Worm (Caenorhabditis elegans) whole organism, mixed stage, embryonic: ENCODE data around the gene K07E3.2.
A peak's percentile ranks its signal among the peaks of the same experiment; 100 is the strongest.

Experiments used
- M03D4.4 ChIP-seq: sonication (generic microtip); optimal IDR thresholded peaks from 2 replicates; lab custom pipeline; 2017; ENCODE audit warnings: mild to moderate bottlenecking, missing genetic modification characterization, missing compliant biosample characterization
- bed-3 ChIP-seq: fragments of 200-800 bp; sonication (Bioruptor generic); optimal IDR thresholded peaks from 3 replicates; lab custom pipeline; 2018; ENCODE audit warnings: mild to moderate bottlenecking, missing genetic modification characterization, moderate library complexity, missing compliant biosample characterization
- ceh-39 ChIP-seq: fragments of 150-350 bp; optimal IDR thresholded peaks from 2 replicates; lab custom pipeline; 2014; ENCODE audit warnings: missing biosample characterization, missing genetic modification characterization
- ceh-43 ChIP-seq: fragments of 200-800 bp; sonication (Bioruptor generic); optimal IDR thresholded peaks from 2 replicates; lab custom pipeline; 2018; ENCODE audit warnings: mild to moderate bottlenecking, missing genetic modification characterization, moderate library complexity, missing compliant biosample characterization
- ceh-83 ChIP-seq: fragments of 200-800 bp; sonication (Bioruptor generic); optimal IDR thresholded peaks from 2 replicates; lab custom pipeline; 2018; ENCODE audit warnings: mild to moderate bottlenecking, missing genetic modification characterization, missing compliant biosample characterization
- ces-1 ChIP-seq: fragments of 150-350 bp; optimal IDR thresholded peaks from 2 replicates; lab custom pipeline; 2014; ENCODE audit warnings: missing biosample characterization, missing genetic modification reagents, missing genetic modification characterization
- cnd-1 ChIP-seq: fragments of 200-800 bp; sonication (Bioruptor generic); optimal IDR thresholded peaks from 2 replicates; lab custom pipeline; 2018; ENCODE audit warnings: mild to moderate bottlenecking, missing genetic modification characterization, missing compliant biosample characterization
- drap-1 ChIP-seq: fragments of 200-800 bp; sonication (Bioruptor generic); optimal IDR thresholded peaks from 3 replicates; lab custom pipeline; 2018; ENCODE audit warnings: mild to moderate bottlenecking, missing genetic modification characterization, missing compliant biosample characterization
- elt-1 ChIP-seq: sonication (generic microtip); optimal IDR thresholded peaks from 2 replicates; lab custom pipeline; 2017; ENCODE audit warnings: missing genetic modification characterization, mild to moderate bottlenecking, missing compliant biosample characterization, antibody characterized with exemption, moderate library complexity, borderline replicate concordance; ENCODE audit not compliant: insufficient read depth
- elt-3 ChIP-seq: fragments of 150-350 bp; optimal IDR thresholded peaks from 2 replicates; lab custom pipeline; 2014; ENCODE audit warnings: missing biosample characterization, missing genetic modification characterization
- ham-2 ChIP-seq: fragments of 200-800 bp; sonication (Bioruptor generic); optimal IDR thresholded peaks from 2 replicates; lab custom pipeline; 2018; ENCODE audit warnings: mild to moderate bottlenecking, missing genetic modification characterization, missing compliant biosample characterization
- hlh-1 ChIP-seq: fragments of 150-350 bp; optimal IDR thresholded peaks from 2 replicates; lab custom pipeline; 2014; ENCODE audit warnings: missing biosample characterization, missing genetic modification reagents, missing genetic modification characterization
- lin-13 ChIP-seq: fragments of 150-350 bp; optimal IDR thresholded peaks from 2 replicates; lab custom pipeline; 2014; ENCODE audit warnings: missing biosample characterization, missing genetic modification characterization
- lin-32 ChIP-seq: fragments of 200-800 bp; sonication (Bioruptor generic); optimal IDR thresholded peaks from 2 replicates; lab custom pipeline; 2018; ENCODE audit warnings: mild to moderate bottlenecking, missing genetic modification characterization, missing compliant biosample characterization
- mab-5 ChIP-seq: fragments of 150-350 bp; optimal IDR thresholded peaks from 2 replicates; lab custom pipeline; 2014; ENCODE audit warnings: missing biosample characterization, missing genetic modification characterization
- mls-2 ChIP-seq: sonication (generic microtip); optimal IDR thresholded peaks from 2 replicates; lab custom pipeline; 2016; ENCODE audit warnings: mild to moderate bottlenecking, missing genetic modification characterization, moderate library complexity, missing compliant biosample characterization
- nhr-12 ChIP-seq: fragments of 150-350 bp; optimal IDR thresholded peaks from 2 replicates; lab custom pipeline; 2014; ENCODE audit warnings: missing biosample characterization, missing genetic modification characterization
- nhr-2 ChIP-seq: fragments of 150-350 bp; optimal IDR thresholded peaks from 2 replicates; lab custom pipeline; 2014; ENCODE audit warnings: missing biosample characterization, missing genetic modification characterization
- nhr-76 ChIP-seq: sonication (generic microtip); optimal IDR thresholded peaks from 2 replicates; lab custom pipeline; 2017; ENCODE audit warnings: missing biosample characterization, missing genetic modification characterization
- sem-2 ChIP-seq: fragments of 200-800 bp; sonication (Bioruptor generic); optimal IDR thresholded peaks from 2 replicates; lab custom pipeline; 2018; ENCODE audit warnings: mild to moderate bottlenecking, missing genetic modification characterization, missing compliant biosample characterization
- snpc-4 ChIP-seq: fragments of 150-350 bp; optimal IDR thresholded peaks from 2 replicates; lab custom pipeline; 2014; ENCODE audit warnings: missing biosample characterization, missing genetic modification characterization
- sptf-1 ChIP-seq: sonication (generic microtip); optimal IDR thresholded peaks from 2 replicates; lab custom pipeline; 2017; ENCODE audit warnings: mild to moderate bottlenecking, missing genetic modification characterization, moderate library complexity, missing compliant biosample characterization
- tbx-8 ChIP-seq: fragments of 200-800 bp; sonication (Bioruptor generic); optimal IDR thresholded peaks from 2 replicates; lab custom pipeline; 2018; ENCODE audit warnings: mild to moderate bottlenecking, missing genetic modification characterization, moderate library complexity, missing compliant biosample characterization
- unc-120 ChIP-seq: sonication (generic microtip); optimal IDR thresholded peaks from 2 replicates; lab custom pipeline; 2017; ENCODE audit warnings: missing genetic modification characterization, missing compliant biosample characterization; ENCODE audit not compliant: poor library complexity, severe bottlenecking
- unc-39 ChIP-seq: fragments of 150-350 bp; optimal IDR thresholded peaks from 2 replicates; lab custom pipeline; 2014; ENCODE audit warnings: missing biosample characterization, missing genetic modification characterization
- unc-62 ChIP-seq: fragments of 150-350 bp; optimal IDR thresholded peaks from 2 replicates; lab custom pipeline; 2014; ENCODE audit warnings: missing biosample characterization, missing genetic modification reagents, missing genetic modification characterization
- zip-8 ChIP-seq: fragments of 150-350 bp; optimal IDR thresholded peaks from 2 replicates; lab custom pipeline; 2014; ENCODE audit warnings: missing biosample characterization, missing genetic modification characterization
- ztf-11 ChIP-seq: fragments of 150-350 bp; optimal IDR thresholded peaks from 2 replicates; lab custom pipeline; 2014; ENCODE audit warnings: missing biosample characterization, missing genetic modification characterization

Gene K07E3.2

ce11 chrX:8078899-8079298 is 25.2 kb upstream of the K07E3.2 start:
- no peak for TF ChIP-seq zip-8 (tag; lab: Kevin White, UChicago)
- TF ChIP-seq lin-32 (GFP tag; lab: Kevin White, UChicago) = no peak
- TF ChIP-seq unc-62 (GFP tag; lab: Kevin White, UChicago) = no peak
- TF ChIP-seq drap-1 = no peak
- TF ChIP-seq mab-5 (tag; lab: Kevin White, UChicago) = no peak
- no peak for TF ChIP-seq hlh-1 (tag; lab: Kevin White, UChicago)
- no peak for TF ChIP-seq ceh-83 (GFP tag; lab: Kevin White, UChicago)

DNA sequence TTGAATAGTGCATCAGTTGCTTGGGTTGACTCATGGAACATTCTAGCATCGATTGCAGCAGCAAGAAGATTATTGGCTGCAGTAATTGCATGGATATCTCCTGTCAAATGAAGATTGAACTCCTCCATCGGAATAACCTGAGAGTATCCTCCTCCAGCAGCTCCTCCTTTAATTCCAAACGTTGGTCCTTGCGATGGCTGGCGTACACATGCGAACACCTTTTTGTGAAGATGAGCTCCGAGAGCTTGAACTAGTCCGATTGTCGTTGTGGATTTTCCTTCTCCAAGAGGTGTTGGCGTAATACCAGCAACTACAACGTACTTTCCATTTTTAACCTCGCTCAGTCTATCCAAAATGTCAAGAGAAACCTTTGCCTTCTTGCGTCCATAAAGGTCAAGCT is 21.4 kb upstream of the K07E3.2 start:
- no peak for TF ChIP-seq ham-2
- TF ChIP-seq lin-32 (GFP tag; lab: Kevin White, UChicago) = no peak
- TF ChIP-seq zip-8 (tag; lab: Kevin White, UChicago) = no peak

DNA sequence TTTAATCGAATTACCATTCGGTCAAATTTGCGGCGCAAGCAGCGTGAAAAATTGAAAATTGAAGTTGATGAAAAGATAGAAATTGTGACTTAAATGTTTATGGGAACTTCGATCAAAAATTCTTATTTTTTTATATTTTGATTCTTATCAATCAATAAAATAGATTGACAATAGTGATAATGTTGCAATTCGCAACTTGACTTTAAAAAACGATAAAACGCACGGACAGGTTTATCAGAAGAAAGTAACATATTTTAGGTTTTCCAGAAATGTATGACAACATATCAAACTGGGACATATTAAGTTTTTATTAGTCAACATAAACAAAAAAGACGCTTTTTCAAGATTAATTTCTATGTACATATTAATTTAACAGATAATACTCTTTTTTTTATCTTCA is 20.8 kb upstream of the K07E3.2 start:
- TF ChIP-seq unc-120 (no peak), nhr-76 (tag; lab: Kevin White, UChicago) (no peak), cnd-1 (tag; lab: Kevin White, UChicago) (no peak), M03D4.4 (tag; lab: Kevin White, UChicago) (no peak), nhr-2 (tag; lab: Kevin White, UChicago) (no peak), zip-8 (tag; lab: Kevin White, UChicago) (no peak), ztf-11 (tag; lab: Kevin White, UChicago) (no peak), mab-5 (tag; lab: Kevin White, UChicago) (no peak), nhr-12 (tag; lab: Kevin White, UChicago) (no peak), drap-1 (no peak), sptf-1 (tag; lab: Kevin White, UChicago) (no peak), ceh-83 (GFP tag; lab: Kevin White, UChicago) (no peak)

ce11 chrX:8083919-8084318 is 20.2 kb upstream of the K07E3.2 start, which contains the start of gene K07E3.4:
Gene K07E3.4 (minus strand): TSS chrX:8084018.
- TF ChIP-seq sem-2 (GFP tag; lab: Kevin White, UChicago) = no peak
- TF ChIP-seq mab-5 (tag; lab: Kevin White, UChicago) = no peak
- TF ChIP-seq tbx-8 (GFP tag; lab: Kevin White, UChicago) = no peak
- peak; percentile 9 for TF ChIP-seq elt-1 (tag; lab: Kevin White, UChicago)
- no peak for TF ChIP-seq elt-3 (tag; lab: Kevin White, UChicago)

DNA sequence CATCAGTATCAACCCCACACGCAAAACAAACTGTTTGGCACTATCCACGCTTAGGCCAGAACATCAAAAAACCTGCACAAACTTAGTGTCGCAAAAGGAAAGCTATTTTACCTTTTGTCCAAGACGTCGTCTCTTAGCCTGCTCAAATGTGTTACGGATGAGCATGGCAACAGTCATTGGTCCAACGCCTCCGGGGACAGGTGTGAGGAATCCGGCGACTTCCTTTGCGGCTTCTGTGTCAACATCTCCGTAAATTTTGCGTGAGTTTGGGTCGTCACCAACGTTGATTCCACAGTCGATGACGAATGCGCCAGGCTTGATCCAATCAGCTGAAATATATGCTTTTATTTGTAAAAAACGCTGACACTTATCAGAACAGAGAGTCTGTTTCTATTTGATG is 19.4 kb upstream of the K07E3.2 start:
- no peak for TF ChIP-seq unc-39
- TF ChIP-seq ham-2 = no peak
- no peak for TF ChIP-seq ceh-43
- no peak for TF ChIP-seq snpc-4 (tag; lab: Kevin White, UChicago)
- no peak for TF ChIP-seq mab-5 (tag; lab: Kevin White, UChicago)
- no peak for TF ChIP-seq ztf-11 (tag; lab: Kevin White, UChicago)
- TF ChIP-seq lin-13 = no peak
- no peak for TF ChIP-seq zip-8 (tag; lab: Kevin White, UChicago)
- no peak for TF ChIP-seq elt-3 (tag; lab: Kevin White, UChicago)
- no peak for TF ChIP-seq unc-62 (GFP tag; lab: Kevin White, UChicago)
- no peak for TF ChIP-seq nhr-12 (tag; lab: Kevin White, UChicago)
- TF ChIP-seq ceh-39 (tag; lab: Kevin White, UChicago) = no peak
- TF ChIP-seq mls-2 (tag; lab: Kevin White, UChicago) = no peak
- TF ChIP-seq unc-120 = no peak
- TF ChIP-seq bed-3 (GFP tag; lab: Kevin White, UChicago) = no peak
- no peak for TF ChIP-seq ces-1 (GFP tag; lab: Kevin White, UChicago)

DNA sequence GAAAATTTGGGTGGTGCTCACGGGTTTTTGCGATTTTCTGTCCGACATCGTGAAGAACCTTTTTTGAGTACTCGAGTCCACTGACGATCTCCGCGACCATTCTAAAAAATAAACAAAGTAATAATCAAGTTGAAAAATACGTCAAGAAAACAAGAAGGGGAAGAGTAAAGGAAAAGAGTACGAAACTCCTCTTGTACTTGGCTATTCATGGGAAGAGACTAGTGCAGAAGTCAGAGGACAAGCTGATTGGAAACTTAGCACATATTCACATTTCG is 17.7 kb upstream of the K07E3.2 start, which contains the start of gene dao-3:
Gene dao-3, minus strand, starts transcription at position 101 of the 275 bp plus-strand sequence.
- TF ChIP-seq drap-1 = no peak
- no peak for TF ChIP-seq bed-3 (GFP tag; lab: Kevin White, UChicago)
